Worm (Caenorhabditis elegans) whole organism, L3 larva: ENCODE data around the gene T16A9.3.

Experiments used
- R02D3.7 ChIP-seq: fragments of 150-350 bp; optimal IDR thresholded peaks from 2 replicates; lab custom pipeline; 2014; ENCODE audit warnings: missing biosample characterization, missing genetic modification characterization
- ZK546.5 ChIP-seq: sonication (generic microtip); optimal IDR thresholded peaks from 2 replicates; lab custom pipeline; 2017; ENCODE audit warnings: missing biosample characterization, missing genetic modification characterization
- ama-1 ChIP-seq: fragments of 150-350 bp; optimal IDR thresholded peaks from 2 replicates; lab custom pipeline; 2018
- nhr-11 ChIP-seq: fragments of 150-350 bp; optimal IDR thresholded peaks from 2 replicates; lab custom pipeline; 2014; ENCODE audit warnings: missing biosample characterization, missing genetic modification characterization

DNA sequence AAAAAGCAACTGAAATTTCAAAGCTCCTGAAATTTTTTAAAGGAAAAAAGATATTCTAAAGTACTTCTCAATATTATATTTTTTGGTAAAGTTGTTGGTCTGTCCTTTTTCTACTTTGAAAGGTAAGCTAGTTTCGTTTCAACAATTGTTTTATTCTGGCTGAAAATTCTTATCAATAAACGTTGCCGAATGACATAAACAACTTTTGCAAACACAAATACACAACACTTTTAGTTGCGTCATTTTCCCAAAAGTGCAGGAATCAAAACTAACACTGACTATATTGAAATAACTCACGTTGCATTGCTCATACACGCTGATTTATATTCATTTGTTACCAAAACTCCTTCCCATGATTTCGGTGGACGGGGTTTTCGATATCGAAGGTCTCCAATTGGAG, 39.6 kb upstream of the T16A9.3 start:
- TF ChIP-seq ZK546.5: no peak
- TF ChIP-seq nhr-11: no peak
- TF ChIP-seq ama-1 (lab: Kevin White, UChicago): no peak
- TF ChIP-seq R02D3.7 (tag; lab: Kevin White, UChicago): no peak
